Fruit fly (Drosophila melanogaster): ENCODE measurements around the gene Phb1.

DNA sequence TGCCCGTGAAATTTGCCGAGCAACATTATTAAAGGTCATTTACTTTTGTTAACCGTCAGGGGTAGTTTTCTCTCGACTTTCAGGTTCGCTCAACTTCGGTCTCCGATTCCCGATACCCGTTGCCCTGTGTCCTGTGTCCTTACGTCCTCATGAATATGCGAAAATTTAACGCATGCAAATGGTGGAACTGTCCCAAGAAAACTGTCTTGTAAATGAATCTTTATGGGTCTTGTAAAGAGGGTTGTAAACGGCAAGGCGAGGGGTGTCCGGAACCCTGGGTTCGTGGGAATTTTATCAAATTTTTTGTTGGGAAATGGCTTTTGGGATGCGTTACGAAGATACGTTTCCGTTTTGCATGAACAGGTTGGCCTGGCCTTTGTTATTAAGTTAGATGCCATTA is 16.1 kb upstream of the Phb1 start:
- no peak for TF ChIP-seq CG8478 (optimal IDR thresholded peaks at IDR 0.05)
- TF ChIP-seq CTCF (optimal IDR thresholded peaks at IDR 0.05) = no peak
